Worm (Caenorhabditis elegans) whole organism, L1 larva: ENCODE data around the gene F40A3.3.

ENCODE experiments used
- C16A3.4 ChIP-seq: fragments of 150-350 bp; optimal IDR thresholded peaks from 2 replicates; lab custom pipeline; 2014; ENCODE audit warnings: missing biosample characterization, missing genetic modification characterization
- F16B12.6 ChIP-seq: fragments of 150-350 bp; optimal IDR thresholded peaks from 2 replicates; lab custom pipeline; 2014; ENCODE audit warnings: missing biosample characterization, missing genetic modification characterization
- aly-2 ChIP-seq: fragments of 150-350 bp; optimal IDR thresholded peaks from 2 replicates; lab custom pipeline; 2014; ENCODE audit warnings: missing biosample characterization, missing genetic modification characterization
- ama-1 ChIP-seq: fragments of 150-350 bp; optimal IDR thresholded peaks from 2 replicates; lab custom pipeline; 2014
- blmp-1 ChIP-seq: fragments of 150-350 bp; optimal IDR thresholded peaks from 2 replicates; lab custom pipeline; 2014; ENCODE audit warnings: missing biosample characterization, missing genetic modification characterization
- ceh-8 ChIP-seq: fragments of 200-800 bp; sonication (Bioruptor generic); optimal IDR thresholded peaks from 2 replicates; lab custom pipeline; 2018; ENCODE audit warnings: mild to moderate bottlenecking, missing genetic modification characterization, moderate library complexity, missing compliant biosample characterization
- ceh-82 ChIP-seq, 3 experiments: fragments of 150-350 bp in 1 of 3; sonication (generic microtip) in 2 of 3; optimal IDR thresholded peaks; 2 replicates each; lab custom pipeline; 2014 to 2017; ENCODE audit warnings: missing biosample characterization in 3 of 3, missing genetic modification characterization in 3 of 3
- ceh-88 ChIP-seq: fragments of 200-800 bp; sonication (Bioruptor generic); IDR thresholded peaks from 2 replicates; pipeline ENCODE4 v1.3.6; 2022; ENCODE audit warnings: missing genetic modification characterization, missing compliant biosample characterization
- ces-1 ChIP-seq: fragments of 150-350 bp; optimal IDR thresholded peaks from 2 replicates; lab custom pipeline; 2014; ENCODE audit warnings: missing biosample characterization, missing genetic modification reagents, missing genetic modification characterization
- dpl-1 ChIP-seq, 3 experiments: fragments of 150-350 bp in 2 of 3; sonication (generic microtip) in 1 of 3; optimal IDR thresholded peaks; 2 replicates each; lab custom pipeline; 2014 to 2017; ENCODE audit warnings: missing biosample characterization in 3 of 3, missing genetic modification characterization in 3 of 3, missing genetic modification reagents in 3 of 3
- dsc-1 ChIP-seq: sonication (generic microtip); optimal IDR thresholded peaks from 2 replicates; lab custom pipeline; 2016; ENCODE audit warnings: mild to moderate bottlenecking, missing genetic modification characterization, missing compliant biosample characterization
- efl-1 ChIP-seq, 4 experiments: fragments of 150-350 bp; optimal IDR thresholded peaks in 3 of 4; peaks in 1 of 4; 1 replicate in 1 of 4; 2 replicates in 3 of 4; lab custom pipeline; 2014; ENCODE audit warnings: missing biosample characterization in 2 of 4, missing genetic modification characterization in 2 of 4, missing genetic modification reagents in 2 of 4
- egl-27 ChIP-seq, 2 experiments: fragments of 150-350 bp in 1 of 2; sonication (generic microtip); optimal IDR thresholded peaks; 3 replicates each; lab custom pipeline; 2017 to 2018; ENCODE audit warnings: missing biosample characterization in 2 of 2, missing genetic modification characterization in 2 of 2, missing genetic modification reagents in 2 of 2
- elt-2 ChIP-seq: sonication (generic microtip); optimal IDR thresholded peaks from 2 replicates; lab custom pipeline; 2016; ENCODE audit warnings: missing genetic modification characterization, mild to moderate bottlenecking, inconsistent platforms, missing compliant biosample characterization, missing genetic modification reagents
- fkh-10 ChIP-seq: sonication (generic microtip); optimal IDR thresholded peaks from 2 replicates; lab custom pipeline; 2017; ENCODE audit warnings: missing biosample characterization, missing genetic modification reagents, missing genetic modification characterization
- fkh-4 ChIP-seq: sonication (generic microtip); optimal IDR thresholded peaks from 2 replicates; lab custom pipeline; 2016; ENCODE audit warnings: missing compliant biosample characterization, missing genetic modification characterization, borderline replicate concordance
- fkh-8 ChIP-seq: sonication (generic microtip); optimal IDR thresholded peaks from 2 replicates; lab custom pipeline; 2016; ENCODE audit warnings: mild to moderate bottlenecking, missing genetic modification characterization, missing compliant biosample characterization
- fos-1 ChIP-seq: fragments of 150-350 bp; optimal IDR thresholded peaks from 2 replicates; lab custom pipeline; 2014; ENCODE audit warnings: missing biosample characterization, missing genetic modification characterization
- grh-1 ChIP-seq: fragments of 200-800 bp; sonication (Bioruptor generic); IDR thresholded peaks from 2 replicates; pipeline ENCODE4 v1.3.6; 2022; ENCODE audit warnings: missing genetic modification reagents, missing genetic modification characterization, missing compliant biosample characterization
- hlh-4 ChIP-seq: sonication (generic microtip); optimal IDR thresholded peaks from 2 replicates; lab custom pipeline; 2016; ENCODE audit warnings: mild to moderate bottlenecking, missing genetic modification characterization, missing compliant biosample characterization
- hpl-2 ChIP-seq: fragments of 150-350 bp; optimal IDR thresholded peaks from 2 replicates; lab custom pipeline; 2014; ENCODE audit warnings: missing biosample characterization, missing genetic modification reagents, missing genetic modification characterization
- isw-1 ChIP-seq: fragments of 200-800 bp; sonication (Bioruptor generic); IDR thresholded peaks from 2 replicates; pipeline ENCODE4 v1.3.6; 2022; ENCODE audit warnings: missing genetic modification characterization, missing compliant biosample characterization
- jun-1 ChIP-seq: fragments of 150-350 bp; optimal IDR thresholded peaks from 2 replicates; lab custom pipeline; 2014; ENCODE audit warnings: missing biosample characterization, missing genetic modification reagents, missing genetic modification characterization
- lin-13 ChIP-seq: fragments of 150-350 bp; optimal IDR thresholded peaks from 2 replicates; lab custom pipeline; 2014; ENCODE audit warnings: missing biosample characterization, missing genetic modification reagents, missing genetic modification characterization
- lin-35 ChIP-seq, 2 experiments: fragments of 150-350 bp; optimal IDR thresholded peaks; 2 replicates each; lab custom pipeline; 2014; ENCODE audit warnings: missing biosample characterization in 2 of 2, missing genetic modification characterization in 2 of 2, missing genetic modification reagents in 2 of 2
- lsy-2 ChIP-seq, 2 experiments: fragments of 150-350 bp; optimal IDR thresholded peaks; 2 replicates each; lab custom pipeline; 2014; ENCODE audit warnings: missing biosample characterization in 2 of 2, missing genetic modification characterization in 2 of 2
- mdl-1 ChIP-seq, 2 experiments: fragments of 150-350 bp; optimal IDR thresholded peaks; 2 replicates each; lab custom pipeline; 2014 to 2017; ENCODE audit warnings: missing biosample characterization in 2 of 2, missing genetic modification characterization in 2 of 2, inconsistent platforms in 1 of 2
- mep-1 ChIP-seq: fragments of 150-350 bp; optimal IDR thresholded peaks from 2 replicates; lab custom pipeline; 2014; ENCODE audit warnings: missing biosample characterization, missing genetic modification characterization
- nhr-12 ChIP-seq: sonication (generic microtip); optimal IDR thresholded peaks from 2 replicates; lab custom pipeline; 2017; ENCODE audit warnings: missing biosample characterization, missing genetic modification characterization
- nhr-19 ChIP-seq: fragments of 200-800 bp; sonication (Bioruptor generic); conservative IDR thresholded peaks from 2 replicates; pipeline ENCODE4 v1.3.6; 2022; ENCODE audit warnings: missing genetic modification characterization, missing compliant biosample characterization
- nhr-20 ChIP-seq: sonication (generic microtip); optimal IDR thresholded peaks from 2 replicates; lab custom pipeline; 2016; ENCODE audit warnings: mild to moderate bottlenecking, missing genetic modification characterization, missing compliant biosample characterization
- nhr-237 ChIP-seq: fragments of 150-350 bp; optimal IDR thresholded peaks from 2 replicates; lab custom pipeline; 2014; ENCODE audit warnings: missing biosample characterization, missing genetic modification characterization
- nhr-28 ChIP-seq: fragments of 150-350 bp; optimal IDR thresholded peaks from 2 replicates; lab custom pipeline; 2014; ENCODE audit warnings: missing biosample characterization, missing genetic modification characterization
- nhr-71 ChIP-seq: sonication (generic microtip); optimal IDR thresholded peaks from 2 replicates; lab custom pipeline; 2016; ENCODE audit warnings: mild to moderate bottlenecking, missing genetic modification characterization, moderate library complexity, missing compliant biosample characterization
- nhr-76 ChIP-seq: sonication (generic microtip); optimal IDR thresholded peaks from 2 replicates; lab custom pipeline; 2017; ENCODE audit warnings: missing biosample characterization, missing genetic modification characterization
- nhr-77 ChIP-seq: fragments of 150-350 bp; optimal IDR thresholded peaks from 2 replicates; lab custom pipeline; 2014; ENCODE audit warnings: missing biosample characterization, missing genetic modification characterization
- nhr-85 ChIP-seq: sonication (generic microtip); peaks from one replicate; lab custom pipeline; 2016; ENCODE audit warnings: missing genetic modification characterization, inconsistent platforms, missing compliant biosample characterization
- pax-3 ChIP-seq: fragments of 200-800 bp; sonication (Bioruptor generic); optimal IDR thresholded peaks from 2 replicates; lab custom pipeline; 2018; ENCODE audit warnings: mild to moderate bottlenecking, missing genetic modification characterization, moderate library complexity, missing compliant biosample characterization
- skn-1 ChIP-seq: fragments of 150-350 bp; optimal IDR thresholded peaks from 2 replicates; lab custom pipeline; 2014; ENCODE audit warnings: missing biosample characterization, missing genetic modification characterization
- snpc-4 ChIP-seq: fragments of 150-350 bp; optimal IDR thresholded peaks from 2 replicates; lab custom pipeline; 2014; ENCODE audit warnings: missing biosample characterization, missing genetic modification characterization
- sox-4 ChIP-seq: sonication (generic microtip); optimal IDR thresholded peaks from 2 replicates; lab custom pipeline; 2016; ENCODE audit warnings: missing genetic modification characterization, missing compliant biosample characterization
- sptf-1 ChIP-seq: fragments of 150-350 bp; optimal IDR thresholded peaks from 2 replicates; lab custom pipeline; 2014; ENCODE audit warnings: missing biosample characterization, missing genetic modification characterization
- sup-37 ChIP-seq: fragments of 200-800 bp; sonication (Bioruptor generic); optimal IDR thresholded peaks from 2 replicates; lab custom pipeline; 2018; ENCODE audit warnings: mild to moderate bottlenecking, missing genetic modification characterization, missing compliant biosample characterization
- swsn-7 ChIP-seq: sonication (generic microtip); optimal IDR thresholded peaks from 2 replicates; lab custom pipeline; 2016; ENCODE audit warnings: missing genetic modification characterization, missing compliant biosample characterization
- tbx-2 ChIP-seq: sonication (generic microtip); optimal IDR thresholded peaks from 2 replicates; lab custom pipeline; 2016; ENCODE audit warnings: missing genetic modification characterization, missing compliant biosample characterization
- tlp-1 ChIP-seq: fragments of 150-350 bp; optimal IDR thresholded peaks from 2 replicates; lab custom pipeline; 2014; ENCODE audit warnings: missing biosample characterization, missing genetic modification characterization
- unc-130 ChIP-seq: fragments of 150-350 bp; optimal IDR thresholded peaks from 2 replicates; lab custom pipeline; 2017; ENCODE audit warnings: missing biosample characterization, missing genetic modification characterization, inconsistent platforms
- unc-62 ChIP-seq: fragments of 150-350 bp; optimal IDR thresholded peaks from 2 replicates; lab custom pipeline; 2014; ENCODE audit warnings: missing biosample characterization, missing genetic modification reagents, missing genetic modification characterization
- unc-86 ChIP-seq: sonication (generic microtip); optimal IDR thresholded peaks from 2 replicates; lab custom pipeline; 2016; ENCODE audit warnings: missing genetic modification characterization, missing compliant biosample characterization
- unc-98 ChIP-seq: fragments of 200-800 bp; sonication (Bioruptor generic); IDR thresholded peaks from 2 replicates; pipeline ENCODE4 v1.3.6; 2022; ENCODE audit warnings: missing genetic modification characterization, missing compliant biosample characterization
- xbp-1 ChIP-seq: sonication (generic microtip); optimal IDR thresholded peaks from 2 replicates; lab custom pipeline; 2016; ENCODE audit warnings: missing genetic modification characterization, missing compliant biosample characterization
- zip-4 ChIP-seq: fragments of 200-800 bp; sonication (Bioruptor generic); optimal IDR thresholded peaks from 2 replicates; lab custom pipeline; 2018; ENCODE audit warnings: mild to moderate bottlenecking, missing genetic modification characterization, moderate library complexity, missing compliant biosample characterization
- ztf-11 ChIP-seq, 2 experiments: sonication (generic microtip); optimal IDR thresholded peaks; 2 replicates each; lab custom pipeline; 2016 to 2017; ENCODE audit warnings: missing genetic modification characterization in 2 of 2, missing biosample characterization in 1 of 2, missing compliant biosample characterization in 1 of 2
- ztf-4 ChIP-seq: fragments of 150-350 bp; optimal IDR thresholded peaks from 2 replicates; lab custom pipeline; 2014; ENCODE audit warnings: missing biosample characterization, missing genetic modification characterization

The F40A3.3 gene

DNA sequence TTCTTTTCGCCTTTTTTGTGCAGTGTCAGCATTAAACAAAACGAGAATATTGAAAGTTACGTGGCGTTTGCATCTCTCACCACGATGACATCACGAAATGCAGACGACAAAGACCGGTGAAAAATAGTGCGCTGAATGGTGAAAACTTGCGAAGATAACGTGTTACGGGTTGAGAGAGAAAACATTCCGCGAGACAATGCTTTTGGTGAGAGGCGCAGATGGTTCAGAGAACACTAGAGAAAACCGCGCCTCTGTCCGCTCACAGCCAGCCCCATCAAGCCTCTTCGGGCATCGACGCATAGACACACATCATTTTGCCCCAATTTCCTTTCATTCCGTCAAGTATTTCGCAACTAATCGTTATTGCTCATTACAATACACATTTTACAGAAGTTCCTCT is 22.6 kb upstream of the F40A3.3 start, which contains the start of the genes C37C3.9 and C37C3.18 (continued):
- peak; percentile 45 for TF ChIP-seq pax-3
- TF ChIP-seq lin-13, result peak; percentile 76
- TF ChIP-seq fkh-10 (GFP tag; lab: Kevin White, UChicago), result no peak
- TF ChIP-seq nhr-76 (tag; lab: Kevin White, UChicago), result no peak
- peak; percentile 78 for TF ChIP-seq mep-1 (tag; lab: Kevin White, UChicago)
- no peak for TF ChIP-seq fkh-4 (tag; lab: Kevin White, UChicago)
- no peak for TF ChIP-seq hlh-4 (tag; lab: Kevin White, UChicago)
- TF ChIP-seq lin-35 (GFP tag; optimal IDR thresholded peaks at IDR 0.05; lab: Kevin White, UChicago), result peak; percentile 74 to 82
- peak; percentile 84 for TF ChIP-seq hpl-2
- TF ChIP-seq dpl-1 (GFP tag; optimal IDR thresholded peaks at IDR 0.05; lab: Kevin White, UChicago), result peak; percentile 52 to 60 (median 52)
- TF ChIP-seq skn-1 (tag; lab: Kevin White, UChicago), result peak; percentile 82
- peak; percentile 5 to 15 for TF ChIP-seq egl-27 (tag; optimal IDR thresholded peaks at IDR 0.05; lab: Kevin White, UChicago)
- peak; percentile 85 for TF ChIP-seq xbp-1 (tag; lab: Kevin White, UChicago)
- no peak for TF ChIP-seq nhr-28 (tag; lab: Kevin White, UChicago)
- TF ChIP-seq lsy-2 (tag; optimal IDR thresholded peaks at IDR 0.05; lab: Kevin White, UChicago), result peak; percentile 72 to 88
- peak; percentile 80 for TF ChIP-seq nhr-20 (tag; lab: Kevin White, UChicago)
- peak; percentile 78 for TF ChIP-seq tbx-2
- no peak for TF ChIP-seq ces-1 (GFP tag; lab: Kevin White, UChicago)
- TF ChIP-seq ceh-82 (tag; optimal IDR thresholded peaks at IDR 0.05; lab: Kevin White, UChicago), result peak; percentile 72 to 82 (median 81)
- peak; percentile 81 for TF ChIP-seq swsn-7 (tag; lab: Kevin White, UChicago)
- peak; percentile 52 for TF ChIP-seq dsc-1
- peak in 1 of 2 experiments; percentile 84 for TF ChIP-seq mdl-1 (tag; optimal IDR thresholded peaks at IDR 0.05; lab: Kevin White, UChicago)
- peak; percentile 22 for TF ChIP-seq sup-37 (GFP tag; lab: Kevin White, UChicago)
- peak; percentile 77 for TF ChIP-seq blmp-1
- TF ChIP-seq unc-98 (GFP tag; lab: Robert Waterston, UW), result no peak
- peak; percentile 77 for TF ChIP-seq isw-1
- no peak for TF ChIP-seq sptf-1 (tag; lab: Kevin White, UChicago)
- TF ChIP-seq ztf-11 (tag; optimal IDR thresholded peaks at IDR 0.05; lab: Kevin White, UChicago), result no peak
- TF ChIP-seq sox-4, result peak; percentile 3
- TF ChIP-seq elt-2 (tag; lab: Kevin White, UChicago), result peak; percentile 58
- TF ChIP-seq fkh-8, result peak; percentile 87
- TF ChIP-seq ceh-88 (GFP tag; lab: Robert Waterston, UW), result peak; percentile 29; the same call in 1 of the 2 replicates
- TF ChIP-seq nhr-85 (tag; lab: Kevin White, UChicago), result peak; percentile 89
- no peak for TF ChIP-seq ama-1 (lab: Kevin White, UChicago)
- peak; percentile 39 for TF ChIP-seq ztf-4 (tag; lab: Kevin White, UChicago)
- TF ChIP-seq nhr-77 (tag; lab: Kevin White, UChicago), result peak; percentile 85
- TF ChIP-seq nhr-12 (tag; lab: Kevin White, UChicago), result no peak
- TF ChIP-seq snpc-4, result peak; percentile 60
- TF ChIP-seq unc-62 (GFP tag; lab: Kevin White, UChicago), result no peak
- TF ChIP-seq C16A3.4 (tag; lab: Kevin White, UChicago), result peak; percentile 82
- TF ChIP-seq jun-1 (tag; lab: Kevin White, UChicago), result peak; percentile 83
- peak; percentile 27 for TF ChIP-seq ceh-8 (GFP tag; lab: Kevin White, UChicago)
- peak; percentile 80 for TF ChIP-seq fos-1
- no peak for TF ChIP-seq grh-1 (GFP tag; lab: Robert Waterston, UW)
- peak; percentile 51 for TF ChIP-seq unc-130
- peak; percentile 37 for TF ChIP-seq zip-4 (GFP tag; lab: Kevin White, UChicago)
- TF ChIP-seq nhr-237 (tag; lab: Kevin White, UChicago), result peak; percentile 61
- no peak for TF ChIP-seq tlp-1 (tag; lab: Kevin White, UChicago)
- TF ChIP-seq nhr-71 (tag; lab: Kevin White, UChicago), result peak; percentile 90
- TF ChIP-seq aly-2, result peak; percentile 38
- TF ChIP-seq unc-86 (tag; lab: Kevin White, UChicago), result peak; percentile 77
- TF ChIP-seq efl-1 (optimal IDR thresholded peaks at IDR 0.05; lab: Kevin White, UChicago), result peak; percentile 85 to 97
- peak; percentile 54 to 90 for TF ChIP-seq efl-1 (GFP tag; optimal IDR thresholded peaks at IDR 0.05 in 1 of 2; lab: Kevin White, UChicago)
- TF ChIP-seq F16B12.6 (tag; lab: Kevin White, UChicago), result peak; percentile 32
- peak; percentile 75 for TF ChIP-seq nhr-19 (GFP tag; lab: Robert Waterston, UW)
